Fruit fly (Drosophila melanogaster) whole organism, adult: ENCODE results near the gene CycE.

ENCODE experiments used
- CG11617 ChIP-seq: fragments of 200-800 bp; sonication (Bioruptor generic); optimal IDR thresholded peaks from 2 replicates; lab custom pipeline; 2017; ENCODE audit warnings: mild to moderate bottlenecking, missing biosample characterization, missing genetic modification reagents, missing genetic modification characterization
- CG12768 ChIP-seq: fragments of 200-800 bp; sonication (Bioruptor generic); optimal IDR thresholded peaks from 2 replicates; lab custom pipeline; 2017; ENCODE audit warnings: missing biosample characterization, missing genetic modification characterization, mild to moderate bottlenecking, moderate library complexity, missing genetic modification reagents
- CG14711 ChIP-seq: fragments of 200-800 bp; sonication (Bioruptor generic); optimal IDR thresholded peaks from 2 replicates; lab custom pipeline; 2018; ENCODE audit warnings: missing biosample characterization, mild to moderate bottlenecking, missing genetic modification characterization, moderate library complexity
- CG1620 ChIP-seq: fragments of 200-800 bp; sonication (Bioruptor generic); optimal IDR thresholded peaks from 2 replicates; lab custom pipeline; 2016; ENCODE audit warnings: missing biosample characterization, missing genetic modification characterization
- CG33017 ChIP-seq: fragments of 200-800 bp; sonication (Bioruptor generic); optimal IDR thresholded peaks from 2 replicates; lab custom pipeline; 2018; ENCODE audit warnings: missing biosample characterization, mild to moderate bottlenecking, missing genetic modification characterization, moderate library complexity
- CG5204 ChIP-seq: fragments of 200-800 bp; sonication (Bioruptor generic); optimal IDR thresholded peaks from 2 replicates; lab custom pipeline; 2016; ENCODE audit warnings: missing biosample characterization, missing genetic modification characterization
- CG7045 ChIP-seq: fragments of 200-800 bp; sonication (Bioruptor generic); optimal IDR thresholded peaks from 2 replicates; lab custom pipeline; 2017; ENCODE audit warnings: missing biosample characterization, mild to moderate bottlenecking, missing genetic modification characterization
- CG7101 ChIP-seq: fragments of 200-800 bp; sonication (Bioruptor generic); optimal IDR thresholded peaks from 2 replicates; lab custom pipeline; 2018; ENCODE audit warnings: missing biosample characterization, mild to moderate bottlenecking, missing genetic modification characterization, moderate library complexity
- Clk ChIP-seq: fragments of 200-800 bp; sonication (Bioruptor generic); optimal IDR thresholded peaks from 2 replicates; lab custom pipeline; 2017; ENCODE audit warnings: missing biosample characterization, missing genetic modification characterization
- Crg-1 ChIP-seq: fragments of 200-800 bp; sonication (Bioruptor generic); optimal IDR thresholded peaks from 2 replicates; lab custom pipeline; 2016; ENCODE audit warnings: missing biosample characterization, missing genetic modification characterization
- Hr96 ChIP-seq: fragments of 200-800 bp; sonication (Bioruptor generic); optimal IDR thresholded peaks from 2 replicates; lab custom pipeline; 2016; ENCODE audit warnings: missing biosample characterization, missing genetic modification characterization
- Mnt ChIP-seq: fragments of 200-800 bp; sonication (Bioruptor generic); optimal IDR thresholded peaks from 2 replicates; lab custom pipeline; 2016; ENCODE audit warnings: missing biosample characterization, mild to moderate bottlenecking, missing genetic modification characterization
- bab1 ChIP-seq: fragments of 200-800 bp; sonication (Bioruptor generic); optimal IDR thresholded peaks from 3 replicates; lab custom pipeline; 2019; ENCODE audit warnings: missing biosample characterization, mild to moderate bottlenecking, missing genetic modification characterization, moderate library complexity
- cic ChIP-seq: fragments of 200-800 bp; sonication (Bioruptor generic); optimal IDR thresholded peaks from 2 replicates; lab custom pipeline; 2017; ENCODE audit warnings: missing biosample characterization, mild to moderate bottlenecking, missing genetic modification characterization, moderate library complexity
- cnc ChIP-seq, 2 experiments: fragments of >200 bp; optimal IDR thresholded peaks; 2 replicates each; lab custom pipeline; 2017
- kay ChIP-seq: fragments of 200-800 bp; sonication (Bioruptor generic); peaks from one replicate; lab custom pipeline; 2016; ENCODE audit warnings: missing biosample characterization, missing genetic modification characterization, borderline replicate concordance
- ovo ChIP-seq: fragments of 200-800 bp; sonication (Bioruptor generic); optimal IDR thresholded peaks from 2 replicates; lab custom pipeline; 2016; ENCODE audit warnings: missing biosample characterization, missing genetic modification characterization
- pad ChIP-seq: fragments of 200-800 bp; sonication (Bioruptor generic); optimal IDR thresholded peaks from 3 replicates; lab custom pipeline; 2017; ENCODE audit warnings: missing biosample characterization, missing genetic modification characterization, mild to moderate bottlenecking, moderate library complexity, missing genetic modification reagents
- tj ChIP-seq: fragments of 200-800 bp; sonication (Bioruptor generic); optimal IDR thresholded peaks from 3 replicates; lab custom pipeline; 2017; ENCODE audit warnings: missing biosample characterization, mild to moderate bottlenecking, missing genetic modification characterization, moderate library complexity
- toe ChIP-seq: fragments of 200-800 bp; sonication (Bioruptor generic); optimal IDR thresholded peaks from 2 replicates; lab custom pipeline; 2016; ENCODE audit warnings: missing biosample characterization, missing genetic modification characterization

CycE gene

DNA sequence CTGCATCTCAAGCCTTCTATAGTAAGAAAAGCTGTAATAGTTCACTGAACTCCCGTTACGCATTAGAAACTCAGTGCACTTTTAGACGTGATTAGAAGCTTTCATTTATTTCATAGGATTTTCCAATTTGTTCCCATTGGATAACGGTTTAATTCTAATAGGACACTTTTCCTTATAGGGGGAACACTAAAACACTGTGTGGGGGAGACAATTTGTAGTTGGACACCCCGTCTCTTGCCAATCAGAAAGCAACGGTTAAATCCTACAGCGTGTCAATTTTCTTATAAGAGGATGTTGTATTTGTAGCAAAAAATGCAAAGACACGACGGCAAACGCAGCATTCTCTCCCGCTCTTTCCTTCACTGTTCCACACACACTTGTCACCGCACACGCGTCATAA, 2.0 kb downstream of the CycE start:
- TF ChIP-seq kay (GFP tag; lab: Kevin White, UChicago) (no peak), CG14711 (no peak), CG11617 (GFP tag; lab: Kevin White, UChicago) (no peak), pad (GFP tag; lab: Kevin White, UChicago) (no peak), toe (no peak), Hr96 (GFP tag; lab: Kevin White, UChicago) (no peak), ovo (no peak), CG7101 (tag; lab: Kevin White, UChicago) (no peak)

DNA sequence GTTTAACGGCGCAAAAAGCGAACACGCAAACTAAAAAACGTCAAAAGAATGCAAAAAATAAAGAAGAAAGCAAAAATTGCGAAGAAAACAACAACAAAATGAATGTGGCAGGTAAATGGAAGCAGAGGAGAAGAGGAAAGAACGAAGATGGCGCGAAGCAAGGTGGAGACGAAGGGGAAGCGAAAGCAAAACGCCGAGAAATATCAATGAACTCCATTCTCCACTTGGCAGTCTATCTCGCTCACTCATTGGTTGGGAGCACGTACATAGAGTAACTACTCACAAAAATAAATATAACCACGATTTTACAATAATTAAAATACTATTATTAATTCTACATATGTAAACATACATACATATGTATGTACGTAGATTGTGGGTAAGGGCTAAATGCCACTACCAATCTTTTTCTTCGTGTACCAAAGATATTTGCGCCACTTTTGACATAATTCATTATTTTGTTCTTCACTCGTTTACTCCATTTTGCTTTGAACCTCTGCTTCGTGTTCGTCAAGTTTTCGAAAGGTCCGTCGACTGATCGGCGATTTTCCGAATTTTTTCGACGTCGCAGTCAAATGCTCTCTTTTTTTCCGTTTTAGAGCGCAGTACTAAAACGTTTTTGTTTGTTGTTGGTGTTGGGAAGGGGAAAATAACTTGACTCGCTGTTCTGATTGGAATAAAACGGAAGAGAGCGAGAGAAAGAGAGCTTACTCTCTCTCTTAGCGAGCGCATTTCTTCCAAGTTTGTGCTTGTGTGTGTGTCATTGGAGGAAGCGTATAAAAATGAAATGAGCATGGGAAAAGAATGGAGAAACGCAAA, 2.7 kb downstream of the CycE start:
- TF ChIP-seq CG7045 (no peak), kay (GFP tag; lab: Kevin White, UChicago) (peak; percentile 74), pad (GFP tag; lab: Kevin White, UChicago) (peak; percentile 99), CG11617 (GFP tag; lab: Kevin White, UChicago) (no peak)

DNA sequence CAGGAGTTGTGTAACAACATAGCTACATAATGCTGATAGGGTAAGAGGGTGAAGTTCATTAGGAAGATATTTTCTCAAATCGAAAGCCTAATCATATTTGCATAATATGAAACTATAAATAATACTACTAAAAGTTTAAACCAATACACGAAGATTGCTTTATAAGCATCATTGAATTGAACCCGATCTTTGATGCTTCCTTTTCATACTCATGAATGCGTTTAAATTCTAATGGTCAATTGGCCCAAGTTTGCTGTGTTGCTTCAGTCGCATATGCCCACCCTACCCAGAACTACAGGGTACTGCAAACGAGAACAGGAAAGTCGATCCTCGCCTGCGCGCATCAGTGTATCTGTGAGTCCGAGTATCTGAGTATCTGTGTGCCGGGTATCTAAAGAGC, 4.4 kb downstream of the CycE start:
- TF ChIP-seq cnc (optimal IDR thresholded peaks at IDR 0.05; lab: Kevin White, UChicago) (no peak), tj (no peak), CG11617 (GFP tag; lab: Kevin White, UChicago) (no peak), cic (GFP tag; lab: Kevin White, UChicago) (no peak), CG7045 (no peak), ovo (no peak), CG1620 (no peak), CG14711 (no peak), toe (no peak), Mnt (GFP tag; lab: Kevin White, UChicago) (no peak), kay (GFP tag; lab: Kevin White, UChicago) (no peak), Hr96 (GFP tag; lab: Kevin White, UChicago) (no peak), Clk (GFP tag; lab: Kevin White, UChicago) (no peak), CG12768 (GFP tag; lab: Kevin White, UChicago) (no peak), CG33017 (no peak), CG7101 (tag; lab: Kevin White, UChicago) (no peak), Crg-1 (GFP tag; lab: Kevin White, UChicago) (no peak), bab1 (GFP tag; lab: Kevin White, UChicago) (no peak)

DNA sequence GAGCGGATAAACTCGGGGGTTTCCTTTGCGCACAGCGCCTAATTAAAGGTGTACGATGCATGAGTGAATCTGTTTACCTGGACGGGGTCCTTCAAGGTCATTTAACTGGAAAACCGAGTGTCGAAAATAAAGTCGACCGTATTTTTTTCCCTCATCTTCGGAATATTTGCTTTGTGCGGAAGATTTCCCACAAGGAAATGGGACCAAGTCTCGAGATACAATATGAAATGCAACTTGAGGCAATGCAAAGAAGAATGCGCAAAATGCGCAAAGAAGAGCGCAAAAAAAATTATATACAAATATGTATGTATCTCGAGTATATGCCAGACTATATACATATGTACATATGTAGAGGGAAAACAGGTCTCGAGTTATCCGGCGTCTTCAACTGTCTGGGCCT, 5.0 kb downstream of the CycE start:
- TF ChIP-seq ovo: no peak
- no peak for TF ChIP-seq Mnt (GFP tag; lab: Kevin White, UChicago)

DNA sequence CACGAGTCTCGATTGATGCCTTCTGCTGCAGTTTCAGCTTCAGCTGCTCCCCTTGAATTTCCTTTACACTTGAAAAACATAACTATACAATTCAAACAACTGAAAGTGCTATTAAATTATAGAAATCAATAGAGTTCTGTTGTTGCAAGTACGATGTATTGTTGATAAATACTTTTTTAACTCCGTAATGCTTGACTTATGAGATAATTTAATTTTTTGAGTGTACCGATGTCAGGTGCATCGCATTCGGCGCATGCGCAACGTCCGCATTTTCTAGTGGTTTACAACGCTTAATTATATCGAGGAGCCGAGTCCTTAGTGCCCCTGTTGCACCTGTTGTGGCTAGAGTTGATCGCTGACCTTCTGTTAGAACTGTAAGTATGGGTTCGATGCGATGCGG, 6.5 kb downstream of the CycE start:
- no peak for TF ChIP-seq CG1620
- no peak for TF ChIP-seq CG12768 (GFP tag; lab: Kevin White, UChicago)
- no peak for TF ChIP-seq cnc (optimal IDR thresholded peaks at IDR 0.05; lab: Kevin White, UChicago)
- TF ChIP-seq cic (GFP tag; lab: Kevin White, UChicago): no peak
- TF ChIP-seq toe: no peak

DNA sequence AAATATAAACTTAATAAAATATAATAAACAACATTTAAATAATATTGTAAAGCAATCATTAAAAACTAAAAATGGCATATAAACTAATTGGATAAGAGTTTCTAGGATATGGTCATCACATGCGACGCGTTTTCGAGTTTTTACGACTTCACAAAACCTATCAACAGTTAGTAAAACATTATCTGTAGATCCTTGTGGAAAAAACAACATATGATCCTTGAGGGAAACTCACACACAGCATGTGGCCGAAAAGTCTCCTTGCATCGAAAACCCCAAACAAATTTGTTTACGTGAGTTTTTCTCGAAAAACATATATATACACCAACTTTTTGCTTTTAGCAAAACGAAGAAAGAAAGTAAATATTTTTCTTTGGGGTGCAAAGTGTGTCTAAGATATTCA, 7.0 kb downstream of the CycE start:
- no peak for TF ChIP-seq ovo
- TF ChIP-seq CG14711: no peak
- no peak for TF ChIP-seq Mnt (GFP tag; lab: Kevin White, UChicago)
- no peak for TF ChIP-seq cnc (optimal IDR thresholded peaks at IDR 0.05; lab: Kevin White, UChicago)
- TF ChIP-seq cic (GFP tag; lab: Kevin White, UChicago): no peak
- TF ChIP-seq CG5204 (GFP tag; lab: Kevin White, UChicago): no peak
- TF ChIP-seq toe: no peak
- TF ChIP-seq Crg-1 (GFP tag; lab: Kevin White, UChicago): no peak
- TF ChIP-seq pad (GFP tag; lab: Kevin White, UChicago): no peak
- TF ChIP-seq CG12768 (GFP tag; lab: Kevin White, UChicago): no peak
- no peak for TF ChIP-seq tj
- no peak for TF ChIP-seq Clk (GFP tag; lab: Kevin White, UChicago)
- no peak for TF ChIP-seq kay (GFP tag; lab: Kevin White, UChicago)
- no peak for TF ChIP-seq CG7101 (tag; lab: Kevin White, UChicago)
- TF ChIP-seq CG33017: no peak
- no peak for TF ChIP-seq CG1620
- no peak for TF ChIP-seq Hr96 (GFP tag; lab: Kevin White, UChicago)
- no peak for TF ChIP-seq CG7045
- no peak for TF ChIP-seq CG11617 (GFP tag; lab: Kevin White, UChicago)
- no peak for TF ChIP-seq bab1 (GFP tag; lab: Kevin White, UChicago)

DNA sequence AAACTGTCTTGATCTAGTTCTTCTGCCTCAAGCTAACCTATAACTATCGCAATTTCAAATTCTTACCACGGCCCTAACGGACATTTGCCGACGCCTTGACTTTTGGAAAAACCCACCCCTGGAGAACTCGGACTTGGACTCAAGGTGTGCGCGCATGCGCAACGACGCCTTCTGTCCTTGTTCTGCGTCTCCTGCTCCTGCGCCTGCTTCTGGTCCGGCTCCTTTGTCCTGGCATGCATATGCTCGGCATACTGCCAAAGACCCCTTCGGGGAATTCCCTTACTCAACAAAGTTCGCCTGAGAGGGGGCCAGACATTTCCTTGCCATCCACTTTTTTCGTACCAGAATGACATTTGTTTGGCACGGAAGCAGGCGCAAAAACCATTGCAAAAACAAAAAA, 12.0 kb downstream of the CycE start:
- TF ChIP-seq Hr96 (GFP tag; lab: Kevin White, UChicago) (no peak), kay (GFP tag; lab: Kevin White, UChicago) (no peak), CG5204 (GFP tag; lab: Kevin White, UChicago) (no peak), CG7101 (tag; lab: Kevin White, UChicago) (no peak), CG12768 (GFP tag; lab: Kevin White, UChicago) (no peak), CG7045 (no peak), pad (GFP tag; lab: Kevin White, UChicago) (no peak)
